Fruit fly (Drosophila melanogaster) whole organism, embryonic: ENCODE data around the gene CG7497.
A peak's percentile ranks its signal among the peaks of the same experiment; 100 is the strongest.

Experiments
- B-H2 ChIP-seq: fragments of 200-800 bp; sonication (Bioruptor generic); optimal IDR thresholded peaks from 2 replicates; lab custom pipeline; 2018; ENCODE audit warnings: missing biosample characterization, mild to moderate bottlenecking, missing genetic modification characterization
- CG12071 ChIP-seq: fragments of 200-800 bp; sonication (Bioruptor generic); optimal IDR thresholded peaks from 3 replicates; lab custom pipeline; 2018; ENCODE audit warnings: missing biosample characterization, mild to moderate bottlenecking, missing genetic modification characterization
- CG13775 ChIP-seq: fragments of 200-800 bp; sonication (Bioruptor generic); optimal IDR thresholded peaks from 3 replicates; lab custom pipeline; 2017; ENCODE audit warnings: missing biosample characterization, mild to moderate bottlenecking, missing genetic modification characterization
- CG15011 ChIP-seq: fragments of 200-800 bp; sonication (Bioruptor generic); optimal IDR thresholded peaks from 3 replicates; lab custom pipeline; 2018; ENCODE audit warnings: missing biosample characterization, mild to moderate bottlenecking, missing genetic modification characterization
- CG15479 ChIP-seq: fragments of 200-800 bp; sonication (Bioruptor generic); optimal IDR thresholded peaks from 3 replicates; lab custom pipeline; 2019; ENCODE audit warnings: missing biosample characterization, mild to moderate bottlenecking, missing genetic modification characterization, moderate library complexity
- CG15514 ChIP-seq: fragments of 200-800 bp; sonication (Bioruptor generic); optimal IDR thresholded peaks from 3 replicates; lab custom pipeline; 2017; ENCODE audit warnings: missing biosample characterization, missing genetic modification characterization, mild to moderate bottlenecking, moderate library complexity, missing genetic modification reagents
- CG16815 ChIP-seq: fragments of 200-800 bp; sonication (Bioruptor generic); optimal IDR thresholded peaks from 3 replicates; lab custom pipeline; 2017; ENCODE audit warnings: missing biosample characterization, mild to moderate bottlenecking, missing genetic modification characterization
- CG17385 ChIP-seq: fragments of 200-800 bp; sonication (Bioruptor generic); optimal IDR thresholded peaks from 3 replicates; lab custom pipeline; 2018; ENCODE audit warnings: missing biosample characterization, mild to moderate bottlenecking, missing genetic modification characterization
- CG17802 ChIP-seq: fragments of 200-800 bp; sonication (Bioruptor generic); optimal IDR thresholded peaks from 2 replicates; lab custom pipeline; 2018; ENCODE audit warnings: missing biosample characterization, mild to moderate bottlenecking, missing genetic modification characterization, moderate library complexity
- CG17829 ChIP-seq: fragments of 200-800 bp; optimal IDR thresholded peaks from 2 replicates; lab custom pipeline; 2019; ENCODE audit warnings: missing biosample characterization, mild to moderate bottlenecking, missing genetic modification characterization, moderate library complexity
- CG18011 ChIP-seq: fragments of 200-800 bp; sonication (Bioruptor generic); optimal IDR thresholded peaks from 2 replicates; lab custom pipeline; 2017; ENCODE audit warnings: missing biosample characterization, missing genetic modification characterization, mild to moderate bottlenecking, moderate library complexity, missing genotype
- CG2199 ChIP-seq: fragments of 200-800 bp; sonication (Bioruptor generic); IDR thresholded peaks from 3 replicates; pipeline ENCODE4 v1.3.6; 2022; ENCODE audit warnings: missing biosample characterization, missing genetic modification characterization
- CG30020 ChIP-seq: fragments of 200-800 bp; optimal IDR thresholded peaks from 2 replicates; lab custom pipeline; 2019; ENCODE audit warnings: missing biosample characterization, mild to moderate bottlenecking, missing genetic modification characterization, moderate library complexity
- CG32772 ChIP-seq: fragments of 200-800 bp; sonication (Bioruptor generic); IDR thresholded peaks from 2 replicates; pipeline ENCODE4 v1.3.6; 2022; ENCODE audit warnings: missing biosample characterization, missing genetic modification characterization
- CG34422 ChIP-seq: fragments of 200-800 bp; sonication (Bioruptor generic); IDR thresholded peaks from 3 replicates; pipeline ENCODE4 v1.3.6; 2022; ENCODE audit warnings: missing biosample characterization, missing genetic modification characterization
- CG42726 ChIP-seq: fragments of 200-800 bp; sonication (Bioruptor generic); IDR thresholded peaks from 2 replicates; pipeline ENCODE4 v1.3.6; 2022; ENCODE audit warnings: missing biosample characterization, missing genetic modification characterization; ENCODE audit not compliant: partially characterized antibody
- CG4424 ChIP-seq: fragments of 200-800 bp; sonication (Bioruptor generic); optimal IDR thresholded peaks from 3 replicates; lab custom pipeline; 2016; ENCODE audit warnings: missing biosample characterization, missing genetic modification characterization
- CG6254 ChIP-seq: fragments of 200-800 bp; sonication (Bioruptor generic); optimal IDR thresholded peaks from 3 replicates; lab custom pipeline; 2017; ENCODE audit warnings: mild to moderate bottlenecking, missing biosample characterization, missing genetic modification reagents, missing genetic modification characterization
- CG9817 ChIP-seq: fragments of 200-800 bp; sonication (Bioruptor generic); optimal IDR thresholded peaks from 2 replicates; lab custom pipeline; 2018; ENCODE audit warnings: missing biosample characterization, mild to moderate bottlenecking, missing genetic modification characterization, moderate library complexity
- Doc2 ChIP-seq: fragments of 200-800 bp; sonication (Bioruptor generic); IDR thresholded peaks from 2 replicates; pipeline ENCODE4 v1.3.6; 2022; ENCODE audit warnings: missing biosample characterization, missing genetic modification characterization
- Hey ChIP-seq: fragments of 200-800 bp; sonication (Bioruptor generic); optimal IDR thresholded peaks from 3 replicates; lab custom pipeline; 2018; ENCODE audit warnings: missing biosample characterization, mild to moderate bottlenecking, missing genetic modification characterization
- Jarid2 ChIP-seq: fragments of 200-800 bp; sonication (Bioruptor generic); optimal IDR thresholded peaks from 3 replicates; lab custom pipeline; 2017; ENCODE audit warnings: mild to moderate bottlenecking, missing biosample characterization, missing genetic modification reagents, missing genetic modification characterization
- MTF-1 ChIP-seq: fragments of 200-800 bp; sonication (Bioruptor generic); optimal IDR thresholded peaks from 2 replicates; lab custom pipeline; 2018; ENCODE audit warnings: missing biosample characterization, mild to moderate bottlenecking, missing genetic modification characterization, borderline replicate concordance
- Max ChIP-seq: fragments of 200-800 bp; sonication (Bioruptor generic); optimal IDR thresholded peaks from 2 replicates; lab custom pipeline; 2016; ENCODE audit warnings: missing biosample characterization, mild to moderate bottlenecking, missing genetic modification characterization
- Mes4 ChIP-seq: fragments of 200-800 bp; sonication (Bioruptor generic); optimal IDR thresholded peaks from 2 replicates; lab custom pipeline; 2016; ENCODE audit warnings: missing biosample characterization, missing genetic modification characterization
- Poxn ChIP-seq: fragments of 200-800 bp; sonication (Bioruptor generic); IDR thresholded peaks from 2 replicates; pipeline ENCODE4 v1.3.6; 2022; ENCODE audit warnings: missing biosample characterization, missing genetic modification characterization
- Scr ChIP-seq: fragments of 200-800 bp; sonication (Bioruptor generic); IDR thresholded peaks from 2 replicates; pipeline ENCODE4 v1.3.6; 2022; ENCODE audit warnings: missing biosample characterization, missing genetic modification characterization; ENCODE audit not compliant: partially characterized antibody
- chinmo ChIP-seq: fragments of 200-800 bp; sonication (Bioruptor generic); IDR thresholded peaks from 4 replicates; pipeline ENCODE4 v1.3.6; 2022; ENCODE audit warnings: missing biosample characterization, missing genetic modification characterization; ENCODE audit not compliant: partially characterized antibody
- croc ChIP-seq: fragments of 200-800 bp; sonication (Bioruptor generic); conservative IDR thresholded peaks from 3 replicates; pipeline ENCODE4 v1.3.6; 2022; ENCODE audit warnings: missing biosample characterization, missing genetic modification characterization
- cwo ChIP-seq: fragments of 200-800 bp; sonication (Bioruptor generic); optimal IDR thresholded peaks from 3 replicates; lab custom pipeline; 2017; ENCODE audit warnings: missing biosample characterization, missing genetic modification characterization, mild to moderate bottlenecking, moderate library complexity, missing genetic modification reagents
- da ChIP-seq: fragments of 200-800 bp; sonication (Bioruptor generic); optimal IDR thresholded peaks from 2 replicates; lab custom pipeline; 2016; ENCODE audit warnings: missing biosample characterization, missing genetic modification characterization
- dmrt99B ChIP-seq: fragments of 200-800 bp; sonication (Bioruptor generic); optimal IDR thresholded peaks from 2 replicates; lab custom pipeline; 2018; ENCODE audit warnings: missing biosample characterization, mild to moderate bottlenecking, missing genetic modification characterization, moderate library complexity
- en ChIP-seq: fragments of 200-800 bp; sonication (Bioruptor generic); optimal IDR thresholded peaks from 2 replicates; lab custom pipeline; 2016; ENCODE audit warnings: missing biosample characterization, missing genetic modification characterization
- fd96Cb ChIP-seq: fragments of 200-800 bp; sonication (Bioruptor generic); optimal IDR thresholded peaks from 2 replicates; lab custom pipeline; 2018; ENCODE audit warnings: missing biosample characterization, mild to moderate bottlenecking, missing genetic modification characterization, moderate library complexity
- grn ChIP-seq: fragments of 200-800 bp; sonication (Bioruptor generic); optimal IDR thresholded peaks from 3 replicates; lab custom pipeline; 2017; ENCODE audit warnings: missing biosample characterization, missing genetic modification characterization
- inv ChIP-seq: fragments of 200-800 bp; sonication (Bioruptor generic); IDR thresholded peaks from 2 replicates; pipeline ENCODE4 v1.3.6; 2022; ENCODE audit warnings: missing biosample characterization, missing genetic modification characterization; ENCODE audit not compliant: partially characterized antibody
- jing ChIP-seq: fragments of 200-800 bp; sonication (Bioruptor generic); optimal IDR thresholded peaks from 2 replicates; lab custom pipeline; 2018; ENCODE audit warnings: missing biosample characterization, mild to moderate bottlenecking, missing genetic modification characterization
- lov ChIP-seq, 2 experiments: fragments of 200-800 bp in 1 of 2; fragments of >200 bp in 1 of 2; sonication (Bioruptor generic) in 1 of 2; IDR thresholded peaks in 1 of 2; optimal IDR thresholded peaks in 1 of 2; 2 replicates in 1 of 2; 3 replicates in 1 of 2; pipeline versions ENCODE4 v1.3.6 to Lab custom; 2017 to 2022; ENCODE audit warnings: missing biosample characterization in 1 of 2, missing genetic modification characterization in 1 of 2
- luna ChIP-seq: fragments of 200-800 bp; sonication (Bioruptor generic); optimal IDR thresholded peaks from 2 replicates; lab custom pipeline; 2016; ENCODE audit warnings: missing biosample characterization, missing genetic modification characterization
- mirr ChIP-seq: fragments of 200-800 bp; sonication (Bioruptor generic); optimal IDR thresholded peaks from 3 replicates; lab custom pipeline; 2018; ENCODE audit warnings: missing biosample characterization, mild to moderate bottlenecking, missing genetic modification characterization
- nerfin-1 ChIP-seq: fragments of 200-800 bp; sonication (Bioruptor generic); optimal IDR thresholded peaks from 3 replicates; lab custom pipeline; 2019; ENCODE audit warnings: missing biosample characterization, mild to moderate bottlenecking, missing genetic modification characterization, moderate library complexity
- pho ChIP-seq: fragments of 200-800 bp; sonication (Bioruptor generic); optimal IDR thresholded peaks from 2 replicates; lab custom pipeline; 2016; ENCODE audit warnings: missing biosample characterization, missing genetic modification characterization
- pnt ChIP-seq: fragments of 200-800 bp; sonication (Bioruptor generic); optimal IDR thresholded peaks from 3 replicates; lab custom pipeline; 2016; ENCODE audit warnings: missing biosample characterization, missing genetic modification characterization
- pros ChIP-seq: fragments of 200-800 bp; sonication (Bioruptor generic); optimal IDR thresholded peaks from 3 replicates; lab custom pipeline; 2019; ENCODE audit warnings: missing biosample characterization, mild to moderate bottlenecking, missing genetic modification characterization, moderate library complexity
- ro ChIP-seq: fragments of 200-800 bp; sonication (Bioruptor generic); IDR thresholded peaks from 2 replicates; pipeline ENCODE4 v1.3.6; 2022; ENCODE audit warnings: missing biosample characterization, missing genetic modification characterization
- slp2 ChIP-seq: fragments of 200-800 bp; sonication (Bioruptor generic); optimal IDR thresholded peaks from 2 replicates; lab custom pipeline; 2016; ENCODE audit warnings: missing biosample characterization, missing genetic modification characterization
- tna ChIP-seq: fragments of 200-800 bp; sonication (Bioruptor generic); IDR thresholded peaks from 2 replicates; pipeline ENCODE4 v1.3.6; 2022; ENCODE audit warnings: missing biosample characterization, missing genetic modification characterization; ENCODE audit not compliant: partially characterized antibody
- trh ChIP-seq: fragments of 200-800 bp; sonication (Bioruptor generic); optimal IDR thresholded peaks from 2 replicates; lab custom pipeline; 2016; ENCODE audit warnings: missing biosample characterization, missing genetic modification characterization
- tx ChIP-seq: fragments of 200-800 bp; sonication (Bioruptor generic); optimal IDR thresholded peaks from 2 replicates; lab custom pipeline; 2016; ENCODE audit warnings: missing biosample characterization, missing genetic modification characterization

CG7497 gene

DNA sequence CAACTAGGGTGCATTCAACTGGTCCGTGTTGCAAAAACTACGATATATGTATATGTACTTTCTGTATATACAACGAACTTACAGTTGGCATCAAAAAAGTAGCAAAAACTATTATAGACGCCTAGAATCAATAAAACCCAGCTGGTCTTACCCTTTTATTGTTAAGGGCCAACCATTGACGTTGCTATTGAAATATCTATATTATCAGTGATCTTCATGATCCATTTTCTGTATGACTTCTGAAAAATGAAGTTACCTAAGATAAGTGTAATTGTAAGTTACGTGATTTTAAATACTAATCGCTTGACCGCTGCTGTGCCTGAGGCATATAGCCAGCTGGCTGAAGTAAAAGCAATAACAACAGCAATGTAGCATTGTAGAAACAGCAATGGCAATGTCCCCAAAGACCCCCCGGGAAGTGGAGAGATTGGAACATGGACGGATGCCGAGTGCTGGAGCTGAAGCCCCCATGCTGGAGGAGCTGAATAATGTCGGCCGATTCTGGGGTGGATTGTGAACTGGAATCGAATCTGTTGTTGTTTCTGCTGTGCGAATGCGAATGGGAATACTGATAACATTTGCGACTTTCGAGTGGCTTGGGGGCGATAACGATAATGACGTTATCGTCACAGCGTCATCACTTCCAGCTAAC, 24.6 kb downstream of the CG7497 start (continued):
- TF ChIP-seq pros (no peak), Mes4 (GFP tag; lab: Kevin White, UChicago) (no peak), pho (GFP tag; lab: Kevin White, UChicago) (no peak), MTF-1 (no peak), mirr (GFP tag; lab: Kevin White, UChicago) (no peak), CG30020 (no peak), Scr (GFP tag; lab: Robert Waterston, UW) (no peak), CG42726 (GFP tag; lab: Robert Waterston, UW) (no peak), CG15011 (GFP tag; lab: Kevin White, UChicago) (no peak), en (no peak), CG6254 (GFP tag; lab: Kevin White, UChicago) (peak; percentile 39), jing (GFP tag; lab: Kevin White, UChicago) (no peak), ro (GFP tag; lab: Robert Waterston, UW) (no peak), CG4424 (GFP tag; lab: Kevin White, UChicago) (no peak), croc (GFP tag; lab: Robert Waterston, UW) (no peak), tna (no peak), grn (GFP tag; lab: Kevin White, UChicago) (no peak), CG15514 (GFP tag; lab: Kevin White, UChicago) (no peak), fd96Cb (tag; lab: Kevin White, UChicago) (peak; percentile 48), CG17829 (tag; lab: Kevin White, UChicago) (peak; percentile 50), inv (GFP tag; lab: Robert Waterston, UW) (no peak), CG12071 (GFP tag; lab: Kevin White, UChicago) (no peak), CG2199 (GFP tag; lab: Robert Waterston, UW) (no peak), slp2 (no peak), pnt (GFP tag; lab: Kevin White, UChicago) (no peak), da (GFP tag; lab: Kevin White, UChicago) (no peak), CG15479 (GFP tag; lab: Kevin White, UChicago) (peak; percentile 7), CG32772 (GFP tag; lab: Robert Waterston, UW) (no peak), CG13775 (GFP tag; lab: Kevin White, UChicago) (no peak), lov (optimal IDR thresholded peaks at IDR 0.05; lab: Kevin White, UChicago) (no peak), lov (GFP tag; IDR thresholded peaks at IDR 0.05; lab: Robert Waterston, UW) (no peak), Max (GFP tag; lab: Kevin White, UChicago) (peak; percentile 24), CG17802 (tag; lab: Kevin White, UChicago) (no peak), luna (GFP tag; lab: Kevin White, UChicago) (peak; percentile 19), CG16815 (GFP tag; lab: Kevin White, UChicago) (no peak), Poxn (GFP tag; lab: Robert Waterston, UW) (no peak), Hey (no peak), CG34422 (GFP tag; lab: Robert Waterston, UW) (no peak), tx (GFP tag; lab: Kevin White, UChicago) (no peak), CG18011 (no peak), Jarid2 (no peak), trh (no peak), CG9817 (tag; lab: Kevin White, UChicago) (no peak), chinmo (GFP tag; lab: Robert Waterston, UW) (no peak), nerfin-1 (tag; lab: Kevin White, UChicago) (no peak), B-H2 (GFP tag; lab: Kevin White, UChicago) (no peak), CG17385 (GFP tag; lab: Kevin White, UChicago) (peak; percentile 17), cwo (GFP tag; lab: Kevin White, UChicago) (no peak), dmrt99B (tag; lab: Kevin White, UChicago) (peak; percentile 54), Doc2 (no peak)
